Worm (Caenorhabditis elegans) whole organism, L1 larva: ENCODE results near the gene eif-3.G.

Source experiments
- C16A3.4 ChIP-seq: fragments of 150-350 bp; optimal IDR thresholded peaks from 2 replicates; lab custom pipeline; 2014; ENCODE audit warnings: missing biosample characterization, missing genetic modification characterization
- F16B12.6 ChIP-seq: fragments of 150-350 bp; optimal IDR thresholded peaks from 2 replicates; lab custom pipeline; 2014; ENCODE audit warnings: missing biosample characterization, missing genetic modification characterization
- aly-2 ChIP-seq: fragments of 150-350 bp; optimal IDR thresholded peaks from 2 replicates; lab custom pipeline; 2014; ENCODE audit warnings: missing biosample characterization, missing genetic modification characterization
- ama-1 ChIP-seq: fragments of 150-350 bp; optimal IDR thresholded peaks from 2 replicates; lab custom pipeline; 2014
- blmp-1 ChIP-seq: fragments of 150-350 bp; optimal IDR thresholded peaks from 2 replicates; lab custom pipeline; 2014; ENCODE audit warnings: missing biosample characterization, missing genetic modification characterization
- ceh-63 ChIP-seq: fragments of 200-800 bp; sonication (Bioruptor generic); optimal IDR thresholded peaks from 2 replicates; lab custom pipeline; 2018; ENCODE audit warnings: mild to moderate bottlenecking, missing genetic modification characterization, missing compliant biosample characterization
- ceh-8 ChIP-seq: fragments of 200-800 bp; sonication (Bioruptor generic); optimal IDR thresholded peaks from 2 replicates; lab custom pipeline; 2018; ENCODE audit warnings: mild to moderate bottlenecking, missing genetic modification characterization, moderate library complexity, missing compliant biosample characterization
- ceh-82 ChIP-seq, 3 experiments: fragments of 150-350 bp in 1 of 3; sonication (generic microtip) in 2 of 3; optimal IDR thresholded peaks; 2 replicates each; lab custom pipeline; 2014 to 2017; ENCODE audit warnings: missing biosample characterization in 3 of 3, missing genetic modification characterization in 3 of 3
- ceh-88 ChIP-seq: fragments of 200-800 bp; sonication (Bioruptor generic); IDR thresholded peaks from 2 replicates; pipeline ENCODE4 v1.3.6; 2022; ENCODE audit warnings: missing genetic modification characterization, missing compliant biosample characterization
- ceh-90 ChIP-seq: sonication (generic microtip); optimal IDR thresholded peaks from 2 replicates; lab custom pipeline; 2016; ENCODE audit warnings: missing genetic modification characterization, missing compliant biosample characterization
- ces-1 ChIP-seq: fragments of 150-350 bp; optimal IDR thresholded peaks from 2 replicates; lab custom pipeline; 2014; ENCODE audit warnings: missing biosample characterization, missing genetic modification reagents, missing genetic modification characterization
- dpl-1 ChIP-seq, 3 experiments: fragments of 150-350 bp in 2 of 3; sonication (generic microtip) in 1 of 3; optimal IDR thresholded peaks; 2 replicates each; lab custom pipeline; 2014 to 2017; ENCODE audit warnings: missing biosample characterization in 3 of 3, missing genetic modification characterization in 3 of 3, missing genetic modification reagents in 3 of 3
- efl-1 ChIP-seq, 4 experiments: fragments of 150-350 bp; optimal IDR thresholded peaks in 3 of 4; peaks in 1 of 4; 1 replicate in 1 of 4; 2 replicates in 3 of 4; lab custom pipeline; 2014; ENCODE audit warnings: missing biosample characterization in 2 of 4, missing genetic modification characterization in 2 of 4, missing genetic modification reagents in 2 of 4
- efl-3 ChIP-seq: fragments of 200-800 bp; sonication (Bioruptor generic); optimal IDR thresholded peaks from 2 replicates; lab custom pipeline; 2018; ENCODE audit warnings: mild to moderate bottlenecking, missing genetic modification characterization, missing compliant biosample characterization
- egl-13 ChIP-seq: sonication (generic microtip); optimal IDR thresholded peaks from 2 replicates; lab custom pipeline; 2016; ENCODE audit warnings: missing genotype, missing genetic modification reagents, missing genetic modification characterization, missing compliant biosample characterization
- elt-2 ChIP-seq: sonication (generic microtip); optimal IDR thresholded peaks from 2 replicates; lab custom pipeline; 2016; ENCODE audit warnings: missing genetic modification characterization, mild to moderate bottlenecking, inconsistent platforms, missing compliant biosample characterization, missing genetic modification reagents
- elt-3 ChIP-seq, 6 experiments: fragments of 150-350 bp in 1 of 6; sonication (generic microtip); optimal IDR thresholded peaks; 2 replicates each; lab custom pipeline; 2017 to 2018; ENCODE audit warnings: missing biosample characterization in 6 of 6, missing genetic modification characterization in 6 of 6, inconsistent platforms in 1 of 6
- ets-5 ChIP-seq: fragments of 200-800 bp; sonication (Bioruptor generic); IDR thresholded peaks from 2 replicates; pipeline ENCODE4 v1.3.6; 2022; ENCODE audit warnings: missing genetic modification characterization, missing compliant biosample characterization
- fkh-10 ChIP-seq: sonication (generic microtip); optimal IDR thresholded peaks from 2 replicates; lab custom pipeline; 2017; ENCODE audit warnings: missing biosample characterization, missing genetic modification reagents, missing genetic modification characterization
- fkh-8 ChIP-seq: sonication (generic microtip); optimal IDR thresholded peaks from 2 replicates; lab custom pipeline; 2016; ENCODE audit warnings: mild to moderate bottlenecking, missing genetic modification characterization, missing compliant biosample characterization
- fos-1 ChIP-seq: fragments of 150-350 bp; optimal IDR thresholded peaks from 2 replicates; lab custom pipeline; 2014; ENCODE audit warnings: missing biosample characterization, missing genetic modification characterization
- hlh-4 ChIP-seq: sonication (generic microtip); optimal IDR thresholded peaks from 2 replicates; lab custom pipeline; 2016; ENCODE audit warnings: mild to moderate bottlenecking, missing genetic modification characterization, missing compliant biosample characterization
- lin-14 ChIP-seq: fragments of 200-800 bp; sonication (Bioruptor generic); optimal IDR thresholded peaks from 2 replicates; lab custom pipeline; 2018; ENCODE audit warnings: mild to moderate bottlenecking, missing genetic modification characterization, moderate library complexity, missing compliant biosample characterization
- lin-35 ChIP-seq, 2 experiments: fragments of 150-350 bp; optimal IDR thresholded peaks; 2 replicates each; lab custom pipeline; 2014; ENCODE audit warnings: missing biosample characterization in 2 of 2, missing genetic modification characterization in 2 of 2, missing genetic modification reagents in 2 of 2
- lir-3 ChIP-seq: sonication (generic microtip); optimal IDR thresholded peaks from 2 replicates; lab custom pipeline; 2016; ENCODE audit warnings: mild to moderate bottlenecking, missing genetic modification characterization, moderate library complexity, missing compliant biosample characterization; ENCODE audit not compliant: poor library complexity
- mdl-1 ChIP-seq, 2 experiments: fragments of 150-350 bp; optimal IDR thresholded peaks; 2 replicates each; lab custom pipeline; 2014 to 2017; ENCODE audit warnings: missing biosample characterization in 2 of 2, missing genetic modification characterization in 2 of 2, inconsistent platforms in 1 of 2
- mep-1 ChIP-seq: fragments of 150-350 bp; optimal IDR thresholded peaks from 2 replicates; lab custom pipeline; 2014; ENCODE audit warnings: missing biosample characterization, missing genetic modification characterization
- nhr-12 ChIP-seq: sonication (generic microtip); optimal IDR thresholded peaks from 2 replicates; lab custom pipeline; 2017; ENCODE audit warnings: missing biosample characterization, missing genetic modification characterization
- nhr-19 ChIP-seq: fragments of 200-800 bp; sonication (Bioruptor generic); conservative IDR thresholded peaks from 2 replicates; pipeline ENCODE4 v1.3.6; 2022; ENCODE audit warnings: missing genetic modification characterization, missing compliant biosample characterization
- nhr-20 ChIP-seq: sonication (generic microtip); optimal IDR thresholded peaks from 2 replicates; lab custom pipeline; 2016; ENCODE audit warnings: mild to moderate bottlenecking, missing genetic modification characterization, missing compliant biosample characterization
- nhr-28 ChIP-seq: fragments of 150-350 bp; optimal IDR thresholded peaks from 2 replicates; lab custom pipeline; 2014; ENCODE audit warnings: missing biosample characterization, missing genetic modification characterization
- nhr-71 ChIP-seq: sonication (generic microtip); optimal IDR thresholded peaks from 2 replicates; lab custom pipeline; 2016; ENCODE audit warnings: mild to moderate bottlenecking, missing genetic modification characterization, moderate library complexity, missing compliant biosample characterization
- nhr-76 ChIP-seq: sonication (generic microtip); optimal IDR thresholded peaks from 2 replicates; lab custom pipeline; 2017; ENCODE audit warnings: missing biosample characterization, missing genetic modification characterization
- nhr-84 ChIP-seq: sonication (generic microtip); optimal IDR thresholded peaks from 2 replicates; lab custom pipeline; 2017; ENCODE audit warnings: missing biosample characterization, missing genetic modification characterization
- nhr-85 ChIP-seq: sonication (generic microtip); peaks from one replicate; lab custom pipeline; 2016; ENCODE audit warnings: missing genetic modification characterization, inconsistent platforms, missing compliant biosample characterization
- nhr-90 ChIP-seq: sonication (generic microtip); optimal IDR thresholded peaks from 2 replicates; lab custom pipeline; 2016; ENCODE audit warnings: mild to moderate bottlenecking, missing genetic modification characterization, missing compliant biosample characterization; ENCODE audit not compliant: poor library complexity
- pag-3 ChIP-seq: sonication (generic microtip); optimal IDR thresholded peaks from 2 replicates; lab custom pipeline; 2017; ENCODE audit warnings: missing genetic modification characterization, mild to moderate bottlenecking, missing compliant biosample characterization, antibody characterized with exemption, borderline replicate concordance; ENCODE audit not compliant: insufficient read depth
- rnt-1 ChIP-seq: sonication (generic microtip); optimal IDR thresholded peaks from 2 replicates; lab custom pipeline; 2016; ENCODE audit warnings: mild to moderate bottlenecking, missing genetic modification characterization, moderate library complexity, missing compliant biosample characterization
- skn-1 ChIP-seq: fragments of 150-350 bp; optimal IDR thresholded peaks from 2 replicates; lab custom pipeline; 2014; ENCODE audit warnings: missing biosample characterization, missing genetic modification characterization
- snu-23 ChIP-seq: sonication (generic microtip); optimal IDR thresholded peaks from 2 replicates; lab custom pipeline; 2016; ENCODE audit warnings: missing genetic modification characterization, missing compliant biosample characterization
- sox-4 ChIP-seq: sonication (generic microtip); optimal IDR thresholded peaks from 2 replicates; lab custom pipeline; 2016; ENCODE audit warnings: missing genetic modification characterization, missing compliant biosample characterization
- sptf-1 ChIP-seq: fragments of 150-350 bp; optimal IDR thresholded peaks from 2 replicates; lab custom pipeline; 2014; ENCODE audit warnings: missing biosample characterization, missing genetic modification characterization
- tbx-2 ChIP-seq: sonication (generic microtip); optimal IDR thresholded peaks from 2 replicates; lab custom pipeline; 2016; ENCODE audit warnings: missing genetic modification characterization, missing compliant biosample characterization
- tlp-1 ChIP-seq: fragments of 150-350 bp; optimal IDR thresholded peaks from 2 replicates; lab custom pipeline; 2014; ENCODE audit warnings: missing biosample characterization, missing genetic modification characterization
- unc-130 ChIP-seq: fragments of 150-350 bp; optimal IDR thresholded peaks from 2 replicates; lab custom pipeline; 2017; ENCODE audit warnings: missing biosample characterization, missing genetic modification characterization, inconsistent platforms
- unc-30 ChIP-seq: sonication (generic microtip); optimal IDR thresholded peaks from 2 replicates; lab custom pipeline; 2017; ENCODE audit warnings: missing biosample characterization, missing genetic modification characterization
- unc-86 ChIP-seq: sonication (generic microtip); optimal IDR thresholded peaks from 2 replicates; lab custom pipeline; 2016; ENCODE audit warnings: missing genetic modification characterization, missing compliant biosample characterization
- unc-98 ChIP-seq: fragments of 200-800 bp; sonication (Bioruptor generic); IDR thresholded peaks from 2 replicates; pipeline ENCODE4 v1.3.6; 2022; ENCODE audit warnings: missing genetic modification characterization, missing compliant biosample characterization
- zag-1 ChIP-seq: fragments of 150-350 bp; optimal IDR thresholded peaks from 2 replicates; lab custom pipeline; 2014; ENCODE audit warnings: missing biosample characterization, missing genetic modification characterization
- ztf-4 ChIP-seq: fragments of 150-350 bp; optimal IDR thresholded peaks from 2 replicates; lab custom pipeline; 2014; ENCODE audit warnings: missing biosample characterization, missing genetic modification characterization

eif-3.G gene

ce11 chrII:8440097-8440496 lies 2.5 kb upstream of the eif-3.G start (continued):
- TF ChIP-seq rnt-1 (no peak), skn-1 (no peak), lin-35 (GFP tag; optimal IDR thresholded peaks at IDR 0.05; lab: Kevin White, UChicago) (peak in 1 of 2 experiments; percentile 5), nhr-28 (tag; lab: Kevin White, UChicago) (no peak), lin-14 (GFP tag; lab: Kevin White, UChicago) (peak; percentile 8), mdl-1 (tag; optimal IDR thresholded peaks at IDR 0.05; lab: Kevin White, UChicago) (no peak), efl-3 (GFP tag; lab: Kevin White, UChicago) (no peak), fkh-10 (GFP tag; lab: Kevin White, UChicago) (no peak), nhr-71 (tag; lab: Kevin White, UChicago) (peak; percentile 20), nhr-12 (tag; lab: Kevin White, UChicago) (no peak), sptf-1 (tag; lab: Kevin White, UChicago) (no peak), unc-30 (tag; lab: Kevin White, UChicago) (no peak), ceh-88 (no peak), unc-98 (no peak), blmp-1 (peak; percentile 17), ceh-8 (no peak), nhr-84 (no peak), lir-3 (no peak), egl-13 (tag; lab: Kevin White, UChicago) (no peak), F16B12.6 (no peak), unc-86 (no peak), nhr-85 (peak; percentile 88), nhr-20 (tag; lab: Kevin White, UChicago) (peak; percentile 55)
- TF ChIP-seq, all 84 proteins: peak for 7

ce11 chrII:8440792-8441191 lies 1.8 kb upstream of the eif-3.G start:
- TF ChIP-seq sptf-1 (tag; lab: Kevin White, UChicago) (no peak), ceh-88 (no peak), mep-1 (tag; lab: Kevin White, UChicago) (peak; percentile 5), mdl-1 (tag; optimal IDR thresholded peaks at IDR 0.05; lab: Kevin White, UChicago) (peak in 1 of 2 experiments; percentile 51), efl-3 (GFP tag; lab: Kevin White, UChicago) (no peak), ceh-90 (no peak), elt-3 (tag; optimal IDR thresholded peaks at IDR 0.05; lab: Kevin White, UChicago) (peak in 5 of 6 experiments; percentile 19 to 98 (median 87)), nhr-20 (tag; lab: Kevin White, UChicago) (peak; percentile 84), rnt-1 (peak; percentile 6), ces-1 (no peak), blmp-1 (peak; percentile 77), fos-1 (tag; lab: Kevin White, UChicago) (no peak), tbx-2 (tag; lab: Kevin White, UChicago) (peak; percentile 30), nhr-85 (peak; percentile 95), nhr-90 (tag; lab: Kevin White, UChicago) (peak; percentile 52), sox-4 (tag; lab: Kevin White, UChicago) (no peak), nhr-76 (tag; lab: Kevin White, UChicago) (no peak), nhr-71 (tag; lab: Kevin White, UChicago) (peak; percentile 75), ceh-82 (tag; optimal IDR thresholded peaks at IDR 0.05; lab: Kevin White, UChicago) (no peak), ama-1 (lab: Kevin White, UChicago) (no peak), dpl-1 (GFP tag; optimal IDR thresholded peaks at IDR 0.05; lab: Kevin White, UChicago) (peak in 1 of 3 experiments; percentile 1), hlh-4 (tag; lab: Kevin White, UChicago) (no peak), fkh-8 (no peak), nhr-19 (GFP tag; lab: Robert Waterston, UW) (peak; percentile 37), lin-14 (GFP tag; lab: Kevin White, UChicago) (peak; percentile 71), snu-23 (GFP tag; lab: Kevin White, UChicago) (peak; percentile 48), zag-1 (no peak), ceh-63 (no peak), ets-5 (GFP tag; lab: Robert Waterston, UW) (no peak), aly-2 (tag; lab: Kevin White, UChicago) (no peak), efl-1 (optimal IDR thresholded peaks at IDR 0.05; lab: Kevin White, UChicago) (no peak), efl-1 (GFP tag; optimal IDR thresholded peaks at IDR 0.05 in 1 of 2; lab: Kevin White, UChicago) (peak in 1 of 2 experiments; percentile 90), tlp-1 (tag; lab: Kevin White, UChicago) (no peak), unc-130 (no peak), ztf-4 (no peak), fkh-10 (GFP tag; lab: Kevin White, UChicago) (no peak), elt-2 (tag; lab: Kevin White, UChicago) (no peak), pag-3 (tag; lab: Kevin White, UChicago) (no peak), C16A3.4 (tag; lab: Kevin White, UChicago) (no peak)
